Fruit fly (Drosophila melanogaster): ENCODE measurements around the gene CG5478.
A peak's percentile ranks its signal among the peaks of the same experiment; 100 is the strongest.

Gene CG5478

DNA sequence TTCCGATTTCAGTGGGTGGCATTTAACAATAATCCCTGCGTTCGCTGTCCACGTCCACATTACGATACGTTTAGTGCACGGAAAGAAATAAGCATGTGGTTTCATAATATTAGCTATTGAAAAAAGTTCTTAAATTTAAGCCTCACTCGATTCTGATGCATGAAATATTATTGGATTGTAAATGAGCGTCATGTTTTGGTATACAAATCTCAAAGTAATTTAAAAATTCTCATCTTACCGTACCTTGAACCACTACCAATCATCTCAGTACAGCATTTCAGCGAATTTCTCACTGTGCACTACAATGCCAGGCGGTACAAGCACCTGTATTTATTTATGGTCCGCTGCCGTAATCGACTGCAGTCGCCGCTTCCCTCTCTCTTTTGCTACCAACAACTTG lies 40.7 kb upstream of the CG5478 start (continued):
- TF ChIP-seq CG18599 (GFP tag; optimal IDR thresholded peaks at IDR 0.05) (peak; percentile 83), nau (GFP tag; optimal IDR thresholded peaks at IDR 0.05) (peak; percentile 75), Scr (GFP tag; IDR thresholded peaks at IDR 0.05; ENCODE audit: partially characterized antibody) (no peak), Kr (GFP tag; optimal IDR thresholded peaks at IDR 0.05) (no peak), HmgZ (tag; optimal IDR thresholded peaks at IDR 0.05) (peak; percentile 77), prd (optimal IDR thresholded peaks at IDR 0.05) (no peak), prd (GFP tag; IDR thresholded peaks at IDR 0.05) (no peak), CG8281 (tag; optimal IDR thresholded peaks at IDR 0.05) (peak; percentile 60), Drgx (GFP tag; IDR thresholded peaks at IDR 0.05) (no peak), Dek (tag; optimal IDR thresholded peaks at IDR 0.05) (peak; percentile 74), Hmx (GFP tag; optimal IDR thresholded peaks at IDR 0.05) (no peak), zf30C (GFP tag; optimal IDR thresholded peaks at IDR 0.05) (peak; percentile 83), Deaf1 (tag; optimal IDR thresholded peaks at IDR 0.05) (peak; percentile 45), Hr51 (GFP tag; optimal IDR thresholded peaks at IDR 0.05) (peak; percentile 47 to 91), CG4328 (GFP tag; optimal IDR thresholded peaks at IDR 0.05) (peak; percentile 66), CG18262 (tag; optimal IDR thresholded peaks at IDR 0.05) (peak; percentile 86), CG8924 (tag; optimal IDR thresholded peaks at IDR 0.05) (peak; percentile 82), gce (GFP tag; IDR thresholded peaks at IDR 0.05) (no peak), NK7.1 (GFP tag; optimal IDR thresholded peaks at IDR 0.05) (peak; percentile 64), h (optimal IDR thresholded peaks at IDR 0.05) (no peak), cas (GFP tag; IDR thresholded peaks at IDR 0.05) (no peak), CG7372 (GFP tag; IDR thresholded peaks at IDR 0.05) (no peak), Antp (GFP tag; optimal IDR thresholded peaks at IDR 0.05) (peak; percentile 74), dmrt99B (tag; optimal IDR thresholded peaks at IDR 0.05) (peak; percentile 93), fd96Cb (tag; optimal IDR thresholded peaks at IDR 0.05) (peak; percentile 83), yki (optimal IDR thresholded peaks at IDR 0.05) (no peak), lilli (GFP tag; optimal IDR thresholded peaks at IDR 0.05) (peak; percentile 83), HLH54F (GFP tag; optimal IDR thresholded peaks at IDR 0.05) (peak; percentile 78), fu2 (GFP tag; optimal IDR thresholded peaks at IDR 0.05) (peak; percentile 64), Ets97D (GFP tag; optimal IDR thresholded peaks at IDR 0.05) (peak; percentile 35), CG14667 (GFP tag; IDR thresholded peaks at IDR 0.05) (no peak), klu (GFP tag; IDR thresholded peaks at IDR 0.05) (no peak), bigmax (GFP tag; optimal IDR thresholded peaks at IDR 0.05) (no peak), Optix (GFP tag; IDR thresholded peaks at IDR 0.05) (no peak), Elba2 (GFP tag; optimal IDR thresholded peaks at IDR 0.05) (no peak), CG12236 (GFP tag; optimal IDR thresholded peaks at IDR 0.05) (peak; percentile 48), sd (tag; optimal IDR thresholded peaks at IDR 0.05) (peak; percentile 28), CHES-1-like (GFP tag; optimal IDR thresholded peaks at IDR 0.05) (peak; percentile 70), gro (GFP tag; optimal IDR thresholded peaks at IDR 0.05) (peak; percentile 64), CG11093 (GFP tag; IDR thresholded peaks at IDR 0.05) (peak; percentile 73; the same call in 2 of the 3 replicates), tll (GFP tag; optimal IDR thresholded peaks at IDR 0.05) (no peak), fd64A (GFP tag; optimal IDR thresholded peaks at IDR 0.05) (peak; percentile 71), CG2678 (tag; optimal IDR thresholded peaks at IDR 0.05) (peak; percentile 91), dmrt11E (tag; optimal IDR thresholded peaks at IDR 0.05) (peak; percentile 64), BEAF-32 (GFP tag; optimal IDR thresholded peaks at IDR 0.05) (no peak), Adf1 (GFP tag; IDR thresholded peaks at IDR 0.05) (no peak), eyg (GFP tag; optimal IDR thresholded peaks at IDR 0.05) (peak; percentile 76), Opbp (GFP tag; IDR thresholded peaks at IDR 0.05; ENCODE audit: partially characterized antibody) (no peak), HLH3B (GFP tag; IDR thresholded peaks at IDR 0.05) (no peak), CG9876 (GFP tag; optimal IDR thresholded peaks at IDR 0.05) (peak; percentile 66), CG4282 (GFP tag; optimal IDR thresholded peaks at IDR 0.05) (peak; percentile 3), Sry-β (GFP tag; optimal IDR thresholded peaks at IDR 0.05) (no peak)

Measured in whole organism, embryonic.